Worm (Caenorhabditis elegans) whole organism, mixed stage, embryonic: ENCODE measurements around the gene pfn-3.

Experiments used
- ceh-43 ChIP-seq: fragments of 200-800 bp; sonication (Bioruptor generic); optimal IDR thresholded peaks from 2 replicates; lab custom pipeline; 2018; ENCODE audit warnings: mild to moderate bottlenecking, missing genetic modification characterization, moderate library complexity, missing compliant biosample characterization
- hlh-1 ChIP-seq: fragments of 150-350 bp; optimal IDR thresholded peaks from 2 replicates; lab custom pipeline; 2014; ENCODE audit warnings: missing biosample characterization, missing genetic modification reagents, missing genetic modification characterization
- lin-13 ChIP-seq: fragments of 150-350 bp; optimal IDR thresholded peaks from 2 replicates; lab custom pipeline; 2014; ENCODE audit warnings: missing biosample characterization, missing genetic modification characterization
- lsy-2 ChIP-seq: fragments of 150-350 bp; optimal IDR thresholded peaks from 2 replicates; lab custom pipeline; 2014; ENCODE audit warnings: missing biosample characterization, missing genetic modification characterization
- mep-1 ChIP-seq: fragments of 150-350 bp; optimal IDR thresholded peaks from 2 replicates; lab custom pipeline; 2017; ENCODE audit warnings: missing biosample characterization, missing genetic modification reagents, missing genetic modification characterization, inconsistent platforms
- nhr-76 ChIP-seq: sonication (generic microtip); optimal IDR thresholded peaks from 2 replicates; lab custom pipeline; 2017; ENCODE audit warnings: missing biosample characterization, missing genetic modification characterization
- snpc-4 ChIP-seq: fragments of 150-350 bp; optimal IDR thresholded peaks from 2 replicates; lab custom pipeline; 2014; ENCODE audit warnings: missing biosample characterization, missing genetic modification characterization
- unc-39 ChIP-seq: fragments of 150-350 bp; optimal IDR thresholded peaks from 2 replicates; lab custom pipeline; 2014; ENCODE audit warnings: missing biosample characterization, missing genetic modification characterization
- unc-62 ChIP-seq: fragments of 150-350 bp; optimal IDR thresholded peaks from 2 replicates; lab custom pipeline; 2014; ENCODE audit warnings: missing biosample characterization, missing genetic modification reagents, missing genetic modification characterization
- ztf-11 ChIP-seq: fragments of 150-350 bp; optimal IDR thresholded peaks from 2 replicates; lab custom pipeline; 2014; ENCODE audit warnings: missing biosample characterization, missing genetic modification characterization

DNA sequence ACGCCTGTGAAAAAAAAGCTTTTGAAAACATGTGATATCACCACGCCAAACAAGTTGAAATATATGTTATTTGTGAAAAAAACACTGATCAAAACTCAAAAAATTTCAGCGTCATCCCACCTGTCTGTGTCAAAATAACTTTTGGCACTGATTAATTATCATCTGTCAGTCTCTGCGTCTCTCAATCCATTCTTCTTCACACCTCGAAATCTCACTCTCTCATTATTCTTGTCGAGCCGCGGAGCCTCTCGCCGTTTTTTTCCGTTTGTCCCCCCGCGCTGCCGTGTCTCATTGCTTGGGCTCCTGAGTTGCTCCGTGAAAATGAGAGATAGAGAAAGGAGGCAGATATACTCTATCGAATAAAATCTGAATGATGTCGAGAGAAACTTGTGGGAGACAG lies 29.4 kb downstream of the pfn-3 start:
- TF ChIP-seq mep-1 (tag; lab: Kevin White, UChicago): no peak
- no peak for TF ChIP-seq lsy-2 (tag; lab: Kevin White, UChicago)
- no peak for TF ChIP-seq lin-13 (tag; lab: Kevin White, UChicago)
- TF ChIP-seq ceh-43 (GFP tag; lab: Kevin White, UChicago): no peak
- no peak for TF ChIP-seq hlh-1 (tag; lab: Kevin White, UChicago)
- TF ChIP-seq ztf-11: no peak
- no peak for TF ChIP-seq nhr-76
- no peak for TF ChIP-seq unc-39 (tag; lab: Kevin White, UChicago)
- no peak for TF ChIP-seq snpc-4
- peak; percentile 79 for TF ChIP-seq unc-62 (GFP tag; lab: Kevin White, UChicago)
